Worm (Caenorhabditis elegans): ENCODE data around the gene C54D10.5.

- TF ChIP-seq lim-7 (GFP tag; IDR thresholded peaks at IDR 0.05): no peak
- TF ChIP-seq lir-3 (tag; optimal IDR thresholded peaks at IDR 0.05): no peak
- TF ChIP-seq hlh-30 (tag; optimal IDR thresholded peaks at IDR 0.05; ENCODE audit: insufficient read depth): no peak
- TF ChIP-seq ctbp-1 (GFP tag; IDR thresholded peaks at IDR 0.05): no peak
- no peak for TF ChIP-seq nhr-6 (tag; optimal IDR thresholded peaks at IDR 0.05)
- no peak for TF ChIP-seq lin-39 (tag; optimal IDR thresholded peaks at IDR 0.05)
- TF ChIP-seq dmd-9 (GFP tag; IDR thresholded peaks at IDR 0.05): no peak
- TF ChIP-seq nhr-25 (tag; optimal IDR thresholded peaks at IDR 0.05; ENCODE audit: borderline replicate concordance, insufficient read depth): no peak
- TF ChIP-seq mep-1 (tag; optimal IDR thresholded peaks at IDR 0.05): no peak
- no peak for TF ChIP-seq ama-1 (optimal IDR thresholded peaks at IDR 0.05)
- TF ChIP-seq mdl-1 (tag; optimal IDR thresholded peaks at IDR 0.05): no peak
Measured at ce11 chrV:12386154-12386553, 43.0 kb upstream of the C54D10.5 start, which contains the start of gene K01D12.15.

All from whole organism, L4 larva.